Worm (Caenorhabditis elegans) whole organism, L1 larva: ENCODE results near the gene F48G7.12.

ENCODE experiments used
- aly-2 ChIP-seq: fragments of 150-350 bp; optimal IDR thresholded peaks from 2 replicates; lab custom pipeline; 2014; ENCODE audit warnings: missing biosample characterization, missing genetic modification characterization
- blmp-1 ChIP-seq: fragments of 150-350 bp; optimal IDR thresholded peaks from 2 replicates; lab custom pipeline; 2014; ENCODE audit warnings: missing biosample characterization, missing genetic modification characterization
- efl-1 ChIP-seq, 4 experiments: fragments of 150-350 bp; optimal IDR thresholded peaks in 3 of 4; peaks in 1 of 4; 1 replicate in 1 of 4; 2 replicates in 3 of 4; lab custom pipeline; 2014; ENCODE audit warnings: missing biosample characterization in 2 of 4, missing genetic modification characterization in 2 of 4, missing genetic modification reagents in 2 of 4
- egl-27 ChIP-seq, 2 experiments: fragments of 150-350 bp in 1 of 2; sonication (generic microtip); optimal IDR thresholded peaks; 3 replicates each; lab custom pipeline; 2017 to 2018; ENCODE audit warnings: missing biosample characterization in 2 of 2, missing genetic modification characterization in 2 of 2, missing genetic modification reagents in 2 of 2
- grh-1 ChIP-seq: fragments of 200-800 bp; sonication (Bioruptor generic); IDR thresholded peaks from 2 replicates; pipeline ENCODE4 v1.3.6; 2022; ENCODE audit warnings: missing genetic modification reagents, missing genetic modification characterization, missing compliant biosample characterization
- nhr-237 ChIP-seq: fragments of 150-350 bp; optimal IDR thresholded peaks from 2 replicates; lab custom pipeline; 2014; ENCODE audit warnings: missing biosample characterization, missing genetic modification characterization
- nhr-77 ChIP-seq: fragments of 150-350 bp; optimal IDR thresholded peaks from 2 replicates; lab custom pipeline; 2014; ENCODE audit warnings: missing biosample characterization, missing genetic modification characterization
- sup-37 ChIP-seq: fragments of 200-800 bp; sonication (Bioruptor generic); optimal IDR thresholded peaks from 2 replicates; lab custom pipeline; 2018; ENCODE audit warnings: mild to moderate bottlenecking, missing genetic modification characterization, missing compliant biosample characterization
- unc-98 ChIP-seq: fragments of 200-800 bp; sonication (Bioruptor generic); IDR thresholded peaks from 2 replicates; pipeline ENCODE4 v1.3.6; 2022; ENCODE audit warnings: missing genetic modification characterization, missing compliant biosample characterization
- ztf-11 ChIP-seq, 2 experiments: sonication (generic microtip); optimal IDR thresholded peaks; 2 replicates each; lab custom pipeline; 2016 to 2017; ENCODE audit warnings: missing genetic modification characterization in 2 of 2, missing biosample characterization in 1 of 2, missing compliant biosample characterization in 1 of 2

DNA sequence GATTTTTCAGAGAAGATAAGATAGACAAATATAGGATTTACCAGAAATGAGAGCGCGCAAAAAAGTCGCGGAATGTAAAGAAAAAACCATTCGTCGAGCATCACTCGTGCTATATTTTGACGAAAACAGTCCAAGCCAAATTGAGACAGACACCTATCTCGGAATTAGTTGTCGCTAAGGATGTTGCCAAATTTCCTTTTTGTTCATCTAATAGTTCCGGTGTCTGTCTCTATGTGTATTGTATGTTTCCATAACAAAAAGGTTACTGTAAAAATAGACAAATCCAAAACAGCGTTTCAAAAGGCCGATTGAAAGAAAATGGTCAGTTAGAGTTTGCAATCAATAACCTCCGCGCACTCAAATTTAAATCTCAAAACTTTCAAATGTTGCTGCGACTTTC is 48.6 kb upstream of the F48G7.12 start, which contains the start of gene srj-53:
- TF ChIP-seq egl-27 (tag; optimal IDR thresholded peaks at IDR 0.05; lab: Kevin White, UChicago): no peak
- no peak for TF ChIP-seq nhr-77 (tag; lab: Kevin White, UChicago)
- TF ChIP-seq sup-37 (GFP tag; lab: Kevin White, UChicago): no peak
- no peak for TF ChIP-seq grh-1 (GFP tag; lab: Robert Waterston, UW)
- TF ChIP-seq aly-2 (tag; lab: Kevin White, UChicago): no peak
- no peak for TF ChIP-seq ztf-11 (tag; optimal IDR thresholded peaks at IDR 0.05; lab: Kevin White, UChicago)
- no peak for TF ChIP-seq blmp-1 (tag; lab: Kevin White, UChicago)
- no peak for TF ChIP-seq unc-98 (GFP tag; lab: Robert Waterston, UW)
- no peak for TF ChIP-seq efl-1 (optimal IDR thresholded peaks at IDR 0.05; lab: Kevin White, UChicago)
- no peak for TF ChIP-seq efl-1 (GFP tag; optimal IDR thresholded peaks at IDR 0.05 in 1 of 2; lab: Kevin White, UChicago)
- TF ChIP-seq nhr-237: no peak
